Worm (Caenorhabditis elegans): ENCODE measurements around the gene ect-2.

Gene ect-2

ce11 chrII:10800209-10800608, 16.4 kb upstream of the ect-2 start:
- TF ChIP-seq C04F5.9 (tag; optimal IDR thresholded peaks at IDR 0.05) (no peak), unc-30 (tag; optimal IDR thresholded peaks at IDR 0.05) (no peak), nhr-71 (tag; optimal IDR thresholded peaks at IDR 0.05) (peak; percentile 28), hpl-2 (GFP tag; optimal IDR thresholded peaks at IDR 0.05) (no peak), unc-62 (GFP tag; optimal IDR thresholded peaks at IDR 0.05) (no peak), lsy-2 (tag; optimal IDR thresholded peaks at IDR 0.05) (peak in 1 of 2 experiments; percentile 3), nhr-47 (tag; optimal IDR thresholded peaks at IDR 0.05) (peak; percentile 13), mef-2 (tag; optimal IDR thresholded peaks at IDR 0.05) (peak; percentile 13), elt-2 (tag; optimal IDR thresholded peaks at IDR 0.05) (no peak), sptf-1 (tag; optimal IDR thresholded peaks at IDR 0.05) (no peak), fkh-8 (tag; optimal IDR thresholded peaks at IDR 0.05) (no peak), pqm-1 (tag; optimal IDR thresholded peaks at IDR 0.05) (no peak), lin-14 (GFP tag; optimal IDR thresholded peaks at IDR 0.05) (peak; percentile 82), tbx-2 (tag; optimal IDR thresholded peaks at IDR 0.05) (no peak), jun-1 (tag; optimal IDR thresholded peaks at IDR 0.05) (no peak), unc-130 (tag; optimal IDR thresholded peaks at IDR 0.05) (no peak), egl-13 (tag; optimal IDR thresholded peaks at IDR 0.05) (peak; percentile 21)

DNA sequence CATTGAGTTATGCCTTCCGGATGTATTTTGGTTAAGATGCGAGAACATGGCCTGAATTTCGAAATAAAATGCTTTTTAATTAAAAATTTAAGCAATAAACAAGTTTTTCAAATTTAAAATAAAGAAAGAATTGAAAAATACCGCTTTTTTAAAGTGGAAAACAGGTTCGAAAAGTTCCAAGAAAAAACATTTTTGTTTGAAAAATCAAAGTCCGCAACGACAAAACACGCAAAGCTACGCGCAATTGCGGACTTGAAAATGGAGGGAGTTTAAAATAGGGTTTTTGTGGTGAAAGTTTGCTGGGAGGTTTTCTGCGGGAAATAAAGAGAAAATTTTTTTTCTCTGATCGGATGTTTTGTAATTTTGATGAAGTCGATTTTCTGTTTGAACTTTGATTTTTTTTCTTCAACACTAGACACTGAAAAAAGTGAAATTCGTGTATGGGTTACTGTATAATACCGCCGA, 14.7 kb upstream of the ect-2 start, which contains the start of gene npp-19:
TSS of gene npp-19 (minus strand) at position 51 of the 465 bp plus-strand sequence.
- TF ChIP-seq irx-1 (tag; optimal IDR thresholded peaks at IDR 0.05) (no peak), egl-27 (tag; optimal IDR thresholded peaks at IDR 0.05) (no peak), zip-4 (GFP tag; optimal IDR thresholded peaks at IDR 0.05) (no peak), pqm-1 (tag; optimal IDR thresholded peaks at IDR 0.05) (no peak), ztf-11 (tag; optimal IDR thresholded peaks at IDR 0.05) (no peak), pax-3 (tag; optimal IDR thresholded peaks at IDR 0.05) (no peak), unc-30 (tag; optimal IDR thresholded peaks at IDR 0.05) (no peak), ztf-4 (tag; optimal IDR thresholded peaks at IDR 0.05) (no peak), nhr-77 (tag; optimal IDR thresholded peaks at IDR 0.05) (peak; percentile 56), unc-130 (tag; optimal IDR thresholded peaks at IDR 0.05) (peak; percentile 34), nhr-84 (tag; optimal IDR thresholded peaks at IDR 0.05) (no peak), C34B4.2 (tag; optimal IDR thresholded peaks at IDR 0.05) (no peak), tbx-2 (tag; optimal IDR thresholded peaks at IDR 0.05) (peak; percentile 67), nhr-85 (tag) (peak; percentile 80), skn-1 (tag; optimal IDR thresholded peaks at IDR 0.05) (peak; percentile 71), mdl-1 (tag; optimal IDR thresholded peaks at IDR 0.05) (peak in 1 of 2 experiments; percentile 58), fkh-4 (tag; optimal IDR thresholded peaks at IDR 0.05; ENCODE audit: borderline replicate concordance) (no peak), sox-4 (tag; optimal IDR thresholded peaks at IDR 0.05) (no peak), zag-1 (tag; optimal IDR thresholded peaks at IDR 0.05) (peak; percentile 6), ceh-90 (tag; optimal IDR thresholded peaks at IDR 0.05) (no peak), mep-1 (tag; optimal IDR thresholded peaks at IDR 0.05) (peak; percentile 84), dsc-1 (tag; optimal IDR thresholded peaks at IDR 0.05) (peak; percentile 58), jun-1 (tag; optimal IDR thresholded peaks at IDR 0.05) (peak; percentile 30), vab-15 (tag; optimal IDR thresholded peaks at IDR 0.05) (no peak), blmp-1 (tag; optimal IDR thresholded peaks at IDR 0.05) (peak; percentile 81), lin-14 (GFP tag; optimal IDR thresholded peaks at IDR 0.05) (no peak), lin-35 (GFP tag; optimal IDR thresholded peaks at IDR 0.05) (peak; percentile 98 to 99), F16B12.6 (tag; optimal IDR thresholded peaks at IDR 0.05) (peak; percentile 99), xbp-1 (tag; optimal IDR thresholded peaks at IDR 0.05) (peak; percentile 72), hlh-17 (GFP tag; optimal IDR thresholded peaks at IDR 0.05; ENCODE audit: borderline replicate concordance) (no peak), nhr-76 (tag; optimal IDR thresholded peaks at IDR 0.05) (no peak), hlh-4 (tag; optimal IDR thresholded peaks at IDR 0.05) (no peak), fkh-10 (GFP tag; optimal IDR thresholded peaks at IDR 0.05) (no peak), ces-1 (GFP tag; optimal IDR thresholded peaks at IDR 0.05) (no peak), fkh-8 (tag; optimal IDR thresholded peaks at IDR 0.05) (no peak), efl-1 (optimal IDR thresholded peaks at IDR 0.05) (peak; percentile 99), efl-1 (GFP tag; optimal IDR thresholded peaks at IDR 0.05 in 1 of 2) (peak; percentile 99 to 100), pag-3 (tag; optimal IDR thresholded peaks at IDR 0.05; ENCODE audit: borderline replicate concordance, insufficient read depth) (no peak), nhr-71 (tag; optimal IDR thresholded peaks at IDR 0.05) (peak; percentile 76), sup-37 (GFP tag; optimal IDR thresholded peaks at IDR 0.05) (no peak), fos-1 (tag; optimal IDR thresholded peaks at IDR 0.05) (peak; percentile 38), unc-62 (GFP tag; optimal IDR thresholded peaks at IDR 0.05) (no peak), mef-2 (tag; optimal IDR thresholded peaks at IDR 0.05) (no peak), ama-1 (optimal IDR thresholded peaks at IDR 0.05) (peak; percentile 6), C04F5.9 (tag; optimal IDR thresholded peaks at IDR 0.05) (peak; percentile 67)

Measured in whole organism, L1 larva.